Fruit fly (Drosophila melanogaster) whole organism, embryonic: ENCODE data around the gene cnc.

Experiments used
- B-H2 ChIP-seq: fragments of 200-800 bp; sonication (Bioruptor generic); optimal IDR thresholded peaks from 2 replicates; lab custom pipeline; 2018; ENCODE audit warnings: missing biosample characterization, mild to moderate bottlenecking, missing genetic modification characterization
- CG10147 ChIP-seq: fragments of 200-800 bp; sonication (Bioruptor generic); optimal IDR thresholded peaks from 2 replicates; lab custom pipeline; 2019; ENCODE audit warnings: missing biosample characterization, mild to moderate bottlenecking, missing genetic modification characterization, moderate library complexity
- CG10543 ChIP-seq: fragments of 200-800 bp; sonication (Bioruptor generic); optimal IDR thresholded peaks from 3 replicates; lab custom pipeline; 2017; ENCODE audit warnings: missing biosample characterization, mild to moderate bottlenecking, missing genetic modification characterization, moderate library complexity
- CG11247 ChIP-seq: fragments of 200-800 bp; sonication (Bioruptor generic); IDR thresholded peaks from 2 replicates; pipeline ENCODE4 v1.3.6; 2022; ENCODE audit warnings: missing biosample characterization, missing genetic modification characterization
- CG11398 ChIP-seq: fragments of 200-800 bp; sonication (Bioruptor generic); optimal IDR thresholded peaks from 2 replicates; lab custom pipeline; 2016; ENCODE audit warnings: missing biosample characterization, missing genetic modification characterization
- CG11456 ChIP-seq: fragments of 200-800 bp; sonication (Bioruptor generic); IDR thresholded peaks from 3 replicates; pipeline ENCODE4 v1.3.6; 2022; ENCODE audit warnings: missing biosample characterization, missing genetic modification characterization
- CG12391 ChIP-seq: fragments of 200-800 bp; sonication (Bioruptor generic); optimal IDR thresholded peaks from 3 replicates; lab custom pipeline; 2018; ENCODE audit warnings: missing biosample characterization, mild to moderate bottlenecking, missing genetic modification characterization, moderate library complexity
- CG14014 ChIP-seq: fragments of 200-800 bp; sonication (Bioruptor generic); IDR thresholded peaks from 2 replicates; pipeline ENCODE4 v1.3.6; 2022; ENCODE audit warnings: missing biosample characterization, missing genetic modification characterization
- CG14860 ChIP-seq: fragments of 200-800 bp; sonication (Bioruptor generic); IDR thresholded peaks from 3 replicates; pipeline ENCODE4 v1.3.6; 2022; ENCODE audit warnings: missing biosample characterization, missing genetic modification characterization; ENCODE audit not compliant: partially characterized antibody
- CG15011 ChIP-seq: fragments of 200-800 bp; sonication (Bioruptor generic); optimal IDR thresholded peaks from 3 replicates; lab custom pipeline; 2018; ENCODE audit warnings: missing biosample characterization, mild to moderate bottlenecking, missing genetic modification characterization
- CG2116 ChIP-seq: fragments of 200-800 bp; sonication (Bioruptor generic); optimal IDR thresholded peaks from 3 replicates; lab custom pipeline; 2018; ENCODE audit warnings: missing biosample characterization, mild to moderate bottlenecking, missing genetic modification characterization
- CG3407 ChIP-seq: fragments of 200-800 bp; sonication (Bioruptor generic); optimal IDR thresholded peaks from 2 replicates; lab custom pipeline; 2018; ENCODE audit warnings: missing biosample characterization, mild to moderate bottlenecking, missing genetic modification characterization
- CG34422 ChIP-seq: fragments of 200-800 bp; sonication (Bioruptor generic); IDR thresholded peaks from 3 replicates; pipeline ENCODE4 v1.3.6; 2022; ENCODE audit warnings: missing biosample characterization, missing genetic modification characterization
- CG4360 ChIP-seq: fragments of 200-800 bp; sonication (Bioruptor generic); IDR thresholded peaks from 2 replicates; pipeline ENCODE4 v1.3.6; 2022; ENCODE audit warnings: missing biosample characterization, missing genetic modification characterization
- CG4617 ChIP-seq: fragments of 200-800 bp; sonication (Bioruptor generic); optimal IDR thresholded peaks from 3 replicates; lab custom pipeline; 2016; ENCODE audit warnings: missing biosample characterization, missing genetic modification characterization, borderline replicate concordance
- CG4730 ChIP-seq: fragments of 200-800 bp; sonication (Bioruptor generic); IDR thresholded peaks from 2 replicates; pipeline ENCODE4 v1.3.6; 2022; ENCODE audit warnings: missing biosample characterization, missing genetic modification characterization
- CG6791 ChIP-seq: fragments of 200-800 bp; sonication (Bioruptor generic); IDR thresholded peaks from 3 replicates; pipeline ENCODE4 v1.3.6; 2022; ENCODE audit warnings: missing biosample characterization, missing genetic modification characterization; ENCODE audit not compliant: partially characterized antibody
- CG7372 ChIP-seq: fragments of 200-800 bp; sonication (Bioruptor generic); IDR thresholded peaks from 2 replicates; pipeline ENCODE4 v1.3.6; 2022; ENCODE audit warnings: missing biosample characterization, missing genetic modification characterization
- CG8359 ChIP-seq: fragments of 200-800 bp; sonication (Bioruptor generic); optimal IDR thresholded peaks from 2 replicates; lab custom pipeline; 2017; ENCODE audit warnings: missing biosample characterization, mild to moderate bottlenecking, missing genetic modification characterization, borderline replicate concordance
- CG8388 ChIP-seq: fragments of 200-800 bp; sonication (Bioruptor generic); optimal IDR thresholded peaks from 2 replicates; lab custom pipeline; 2019; ENCODE audit warnings: missing biosample characterization, mild to moderate bottlenecking, missing genetic modification characterization, moderate library complexity
- CG8924 ChIP-seq: fragments of 200-800 bp; optimal IDR thresholded peaks from 3 replicates; lab custom pipeline; 2019; ENCODE audit warnings: missing biosample characterization, mild to moderate bottlenecking, missing genetic modification characterization, moderate library complexity
- CTCF ChIP-seq: fragments of 200-800 bp; sonication (Bioruptor generic); optimal IDR thresholded peaks from 2 replicates; lab custom pipeline; 2017; ENCODE audit warnings: missing biosample characterization, mild to moderate bottlenecking, missing genetic modification characterization, moderate library complexity
- Camta ChIP-seq: fragments of 200-800 bp; sonication (Bioruptor generic); optimal IDR thresholded peaks from 2 replicates; lab custom pipeline; 2016; ENCODE audit warnings: missing biosample characterization, missing genetic modification characterization
- Drgx ChIP-seq: fragments of 200-800 bp; sonication (Bioruptor generic); IDR thresholded peaks from 2 replicates; pipeline ENCODE4 v1.3.6; 2022; ENCODE audit warnings: missing biosample characterization, missing genetic modification characterization
- Ets65A ChIP-seq: fragments of 200-800 bp; sonication (Bioruptor generic); peaks from one replicate; lab custom pipeline; 2016; ENCODE audit warnings: missing biosample characterization, missing genetic modification characterization
- Fer2 ChIP-seq: fragments of 200-800 bp; sonication (Bioruptor generic); optimal IDR thresholded peaks from 2 replicates; lab custom pipeline; 2018; ENCODE audit warnings: missing biosample characterization, mild to moderate bottlenecking, missing genetic modification characterization, moderate library complexity
- Hey ChIP-seq: fragments of 200-800 bp; sonication (Bioruptor generic); optimal IDR thresholded peaks from 3 replicates; lab custom pipeline; 2018; ENCODE audit warnings: missing biosample characterization, mild to moderate bottlenecking, missing genetic modification characterization
- MTF-1 ChIP-seq: fragments of 200-800 bp; sonication (Bioruptor generic); optimal IDR thresholded peaks from 2 replicates; lab custom pipeline; 2018; ENCODE audit warnings: missing biosample characterization, mild to moderate bottlenecking, missing genetic modification characterization, borderline replicate concordance
- Nf-YA ChIP-seq: fragments of 200-800 bp; sonication (Bioruptor generic); IDR thresholded peaks from 2 replicates; pipeline ENCODE4 v1.3.6; 2022; ENCODE audit warnings: missing biosample characterization, missing genetic modification characterization
- Optix ChIP-seq: fragments of 200-800 bp; sonication (Bioruptor generic); IDR thresholded peaks from 3 replicates; pipeline ENCODE4 v1.3.6; 2022; ENCODE audit warnings: missing biosample characterization, missing genetic modification characterization
- Ptx1 ChIP-seq: fragments of 200-800 bp; sonication (Bioruptor generic); IDR thresholded peaks from 2 replicates; pipeline ENCODE4 v1.3.6; 2022; ENCODE audit warnings: missing biosample characterization, missing genetic modification characterization
- Rx ChIP-seq: fragments of 200-800 bp; sonication (Bioruptor generic); IDR thresholded peaks from 2 replicates; pipeline ENCODE4 v1.3.6; 2022; ENCODE audit warnings: missing biosample characterization, missing genetic modification characterization
- Sry-β ChIP-seq: fragments of 200-800 bp; sonication (Bioruptor generic); optimal IDR thresholded peaks from 2 replicates; lab custom pipeline; 2018; ENCODE audit warnings: missing biosample characterization, mild to moderate bottlenecking, missing genetic modification characterization, moderate library complexity
- abd-A ChIP-seq: fragments of 200-800 bp; sonication (Bioruptor generic); optimal IDR thresholded peaks from 3 replicates; lab custom pipeline; 2019; ENCODE audit warnings: missing biosample characterization, mild to moderate bottlenecking, missing genetic modification characterization, moderate library complexity
- amos ChIP-seq: fragments of 200-800 bp; sonication (Bioruptor generic); IDR thresholded peaks from 2 replicates; pipeline ENCODE4 v1.3.6; 2022; ENCODE audit warnings: missing biosample characterization, missing genetic modification characterization; ENCODE audit not compliant: partially characterized antibody
- bbx ChIP-seq: fragments of 200-800 bp; sonication (Bioruptor generic); IDR thresholded peaks from 2 replicates; pipeline ENCODE4 v1.3.6; 2022; ENCODE audit warnings: missing biosample characterization, missing genetic modification characterization; ENCODE audit not compliant: partially characterized antibody
- bcd ChIP-seq: fragments of 200-800 bp; sonication (Bioruptor generic); optimal IDR thresholded peaks from 2 replicates; lab custom pipeline; 2017; ENCODE audit warnings: missing biosample characterization, mild to moderate bottlenecking, missing genetic modification characterization
- corto ChIP-seq: fragments of 200-800 bp; sonication (Bioruptor generic); optimal IDR thresholded peaks from 2 replicates; lab custom pipeline; 2016; ENCODE audit warnings: missing biosample characterization, mild to moderate bottlenecking, missing genetic modification characterization, moderate library complexity
- dpn ChIP-seq, 2 experiments: fragments of 200-800 bp; sonication (Bioruptor generic); optimal IDR thresholded peaks; 3 replicates each; lab custom pipeline; 2016; ENCODE audit warnings: missing biosample characterization in 2 of 2, missing genetic modification characterization in 2 of 2
- emc ChIP-seq: fragments of 200-800 bp; sonication (Bioruptor generic); optimal IDR thresholded peaks from 2 replicates; lab custom pipeline; 2016; ENCODE audit warnings: missing biosample characterization, missing genetic modification characterization
- ems ChIP-seq: fragments of 200-800 bp; sonication (Bioruptor generic); optimal IDR thresholded peaks from 3 replicates; lab custom pipeline; 2016; ENCODE audit warnings: missing biosample characterization, missing genetic modification characterization
- fd96Cb ChIP-seq: fragments of 200-800 bp; sonication (Bioruptor generic); optimal IDR thresholded peaks from 2 replicates; lab custom pipeline; 2018; ENCODE audit warnings: missing biosample characterization, mild to moderate bottlenecking, missing genetic modification characterization, moderate library complexity
- h ChIP-seq: fragments of >200 bp; optimal IDR thresholded peaks from 2 replicates; lab custom pipeline; 2017
- jing ChIP-seq: fragments of 200-800 bp; sonication (Bioruptor generic); optimal IDR thresholded peaks from 2 replicates; lab custom pipeline; 2018; ENCODE audit warnings: missing biosample characterization, mild to moderate bottlenecking, missing genetic modification characterization
- kni ChIP-seq: fragments of 200-800 bp; sonication (Bioruptor generic); optimal IDR thresholded peaks from 3 replicates; lab custom pipeline; 2017; ENCODE audit warnings: mild to moderate bottlenecking, missing biosample characterization, missing genetic modification reagents, missing genetic modification characterization
- maf-S ChIP-seq: fragments of 200-800 bp; sonication (Bioruptor generic); optimal IDR thresholded peaks from 2 replicates; lab custom pipeline; 2016; ENCODE audit warnings: missing biosample characterization, missing genetic modification characterization
- pfk ChIP-seq: fragments of 200-800 bp; sonication (Bioruptor generic); optimal IDR thresholded peaks from 2 replicates; lab custom pipeline; 2018; ENCODE audit warnings: missing biosample characterization, mild to moderate bottlenecking, missing genetic modification characterization, moderate library complexity
- sd ChIP-seq: fragments of 200-800 bp; sonication (Bioruptor generic); optimal IDR thresholded peaks from 3 replicates; lab custom pipeline; 2018; ENCODE audit warnings: missing biosample characterization, mild to moderate bottlenecking, missing genetic modification characterization, moderate library complexity
- ssp ChIP-seq: fragments of 200-800 bp; sonication (Bioruptor generic); IDR thresholded peaks from 2 replicates; pipeline ENCODE4 v1.3.6; 2022; ENCODE audit warnings: missing biosample characterization, missing genetic modification characterization
- z ChIP-seq: fragments of 200-800 bp; sonication (Bioruptor generic); IDR thresholded peaks from 3 replicates; pipeline ENCODE4 v1.3.6; 2022; ENCODE audit warnings: missing biosample characterization, missing genetic modification characterization

cnc gene

DNA sequence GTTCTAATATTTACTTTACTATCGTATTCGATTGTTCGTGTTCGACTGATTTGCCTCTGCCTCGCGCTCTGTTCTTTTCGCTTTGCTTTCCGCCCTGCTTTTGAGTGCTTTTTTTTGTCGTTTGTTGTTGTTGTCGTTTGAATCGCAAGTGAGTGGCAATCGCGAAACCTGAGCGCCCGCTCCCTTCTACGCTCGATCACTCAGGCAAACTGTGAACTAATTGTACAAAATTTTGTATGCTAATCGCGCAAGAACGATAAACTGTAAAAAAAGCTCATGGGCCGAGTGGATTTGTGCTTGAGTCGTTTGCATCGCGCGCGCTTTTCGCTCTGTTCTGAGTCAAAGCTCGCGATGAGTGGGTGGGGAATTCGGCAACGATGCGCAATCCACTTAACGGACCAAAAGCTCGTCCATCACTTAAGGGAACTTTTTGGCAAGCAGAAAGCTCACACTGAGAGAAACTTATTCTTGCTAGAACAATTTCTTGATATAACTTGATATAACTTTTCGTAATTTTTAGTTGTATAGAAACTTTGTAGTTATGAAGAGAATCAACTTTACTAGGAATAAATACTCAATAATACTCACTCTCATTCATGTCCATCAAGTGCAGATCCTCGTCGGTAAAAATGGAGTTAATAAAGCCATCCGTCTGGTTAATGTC lies 35.3 kb downstream of the cnc start (continued):
- TF ChIP-seq ssp (GFP tag; lab: Robert Waterston, UW) (no peak), kni (GFP tag; lab: Kevin White, UChicago) (no peak), CG8388 (GFP tag; lab: Kevin White, UChicago) (no peak), Hey (tag; lab: Kevin White, UChicago) (peak; percentile 80), ems (GFP tag; lab: Kevin White, UChicago) (no peak), CG7372 (GFP tag; lab: Robert Waterston, UW) (0 out of 2 replicates have a peak, but pooled peaks have one; percentile 25), CG14860 (GFP tag; lab: Robert Waterston, UW) (no peak), CG34422 (peak; percentile 12; the same call in 1 of the 3 replicates), Camta (GFP tag; lab: Kevin White, UChicago) (no peak), Rx (GFP tag; lab: Robert Waterston, UW) (0 out of 2 replicates have a peak, but pooled peaks have one; percentile 12), CG11247 (GFP tag; lab: Robert Waterston, UW) (no peak), MTF-1 (GFP tag; lab: Kevin White, UChicago) (no peak), Drgx (GFP tag; lab: Robert Waterston, UW) (no peak), abd-A (no peak), CG10147 (GFP tag; lab: Kevin White, UChicago) (peak; percentile 3), Optix (GFP tag; lab: Robert Waterston, UW) (no peak), CG11398 (GFP tag; lab: Kevin White, UChicago) (no peak), Fer2 (tag; lab: Kevin White, UChicago) (no peak), CG15011 (GFP tag; lab: Kevin White, UChicago) (no peak), h (lab: Kevin White, UChicago) (no peak), Nf-YA (GFP tag; lab: Robert Waterston, UW) (no peak), amos (peak; percentile 62; the same call in 1 of the 2 replicates), CG10543 (peak; percentile 79), corto (GFP tag; lab: Kevin White, UChicago) (peak; percentile 44), CTCF (no peak), CG14014 (no peak), Ets65A (GFP tag; lab: Kevin White, UChicago) (no peak), z (GFP tag; lab: Robert Waterston, UW) (peak; percentile 98), bbx (0 out of 2 replicates have a peak, but pooled peaks have one; percentile 35), CG2116 (no peak), maf-S (GFP tag; lab: Kevin White, UChicago) (no peak), CG3407 (GFP tag; lab: Kevin White, UChicago) (no peak), dpn (GFP tag; optimal IDR thresholded peaks at IDR 0.05; lab: Kevin White, UChicago) (peak in 1 of 2 experiments; percentile 34), bcd (GFP tag; lab: Kevin White, UChicago) (peak; percentile 33), Sry-β (GFP tag; lab: Kevin White, UChicago) (no peak), CG11456 (0 out of 3 replicates have a peak, but pooled peaks have one; percentile 24), pfk (GFP tag; lab: Kevin White, UChicago) (no peak), sd (peak; percentile 28), fd96Cb (tag; lab: Kevin White, UChicago) (no peak), B-H2 (GFP tag; lab: Kevin White, UChicago) (no peak), CG12391 (tag; lab: Kevin White, UChicago) (peak; percentile 11), emc (no peak), CG4617 (GFP tag; lab: Kevin White, UChicago) (no peak), Ptx1 (GFP tag; lab: Robert Waterston, UW) (no peak), CG4730 (GFP tag; lab: Robert Waterston, UW) (no peak), CG8359 (GFP tag; lab: Kevin White, UChicago) (no peak), jing (GFP tag; lab: Kevin White, UChicago) (no peak), CG6791 (GFP tag; lab: Robert Waterston, UW) (no peak), CG4360 (GFP tag; lab: Robert Waterston, UW) (0 out of 2 replicates have a peak, but pooled peaks have one; percentile 37), CG8924 (tag; lab: Kevin White, UChicago) (no peak)
